Fruit fly (Drosophila melanogaster) S2 (cell line): ENCODE results near the gene CG11226.

Experiments
- CG8478 ChIP-seq: fragments of >200 bp; optimal IDR thresholded peaks from 2 replicates; lab custom pipeline; 2018
- CTCF ChIP-seq, 2 experiments: fragments of >200 bp; optimal IDR thresholded peaks; 2 replicates each; lab custom pipeline; 2018

DNA sequence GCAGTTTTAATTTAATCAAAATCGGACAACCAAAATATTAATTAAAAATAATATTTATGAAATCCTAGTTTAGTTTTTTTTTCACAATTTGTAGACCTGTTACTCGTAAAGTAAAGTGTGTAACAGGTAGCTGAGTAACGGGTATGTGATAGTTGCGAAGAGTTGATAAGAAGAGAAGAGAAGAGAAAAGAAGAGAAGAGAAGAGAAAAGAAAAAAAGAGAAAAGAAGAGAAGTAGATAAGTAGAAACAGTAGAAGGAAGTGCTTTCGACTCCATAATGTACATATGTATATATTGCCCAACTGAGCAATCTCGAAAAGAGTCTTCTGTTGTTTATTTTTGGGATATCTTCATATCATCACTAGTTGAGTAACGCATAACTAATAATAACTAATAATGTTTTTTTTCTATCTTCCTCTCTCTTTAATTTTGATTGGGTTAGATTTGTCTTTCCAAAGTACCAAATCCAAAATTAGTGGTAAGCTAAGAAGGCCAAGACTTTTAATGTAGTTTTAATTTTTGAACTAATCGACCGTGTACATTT is 48.9 kb upstream of the CG11226 start, which contains the start of gene CG14448:
- TF ChIP-seq CG8478 (no peak), CTCF (optimal IDR thresholded peaks at IDR 0.05; lab: Kevin White, UChicago) (no peak)
